Worm (Caenorhabditis elegans) whole organism, L1 larva: Measurements from ENCODE around the gene pho-7.

Experiments used
- C04F5.9 ChIP-seq: sonication (generic microtip); optimal IDR thresholded peaks from 2 replicates; lab custom pipeline; 2016; ENCODE audit warnings: missing genetic modification characterization, missing compliant biosample characterization
- C16A3.4 ChIP-seq: fragments of 150-350 bp; optimal IDR thresholded peaks from 2 replicates; lab custom pipeline; 2014; ENCODE audit warnings: missing biosample characterization, missing genetic modification characterization
- C34B4.2 ChIP-seq: sonication (generic microtip); optimal IDR thresholded peaks from 2 replicates; lab custom pipeline; 2017; ENCODE audit warnings: mild to moderate bottlenecking, missing genetic modification characterization, missing compliant biosample characterization
- F16B12.6 ChIP-seq: fragments of 150-350 bp; optimal IDR thresholded peaks from 2 replicates; lab custom pipeline; 2014; ENCODE audit warnings: missing biosample characterization, missing genetic modification characterization
- Y116A8C.19 ChIP-seq: sonication (generic microtip); optimal IDR thresholded peaks from 2 replicates; lab custom pipeline; 2016; ENCODE audit warnings: missing compliant biosample characterization, missing genetic modification characterization, borderline replicate concordance
- ama-1 ChIP-seq: fragments of 150-350 bp; optimal IDR thresholded peaks from 2 replicates; lab custom pipeline; 2014
- blmp-1 ChIP-seq: fragments of 150-350 bp; optimal IDR thresholded peaks from 2 replicates; lab custom pipeline; 2014; ENCODE audit warnings: missing biosample characterization, missing genetic modification characterization
- ceh-63 ChIP-seq: fragments of 200-800 bp; sonication (Bioruptor generic); optimal IDR thresholded peaks from 2 replicates; lab custom pipeline; 2018; ENCODE audit warnings: mild to moderate bottlenecking, missing genetic modification characterization, missing compliant biosample characterization
- ceh-88 ChIP-seq: fragments of 200-800 bp; sonication (Bioruptor generic); IDR thresholded peaks from 2 replicates; pipeline ENCODE4 v1.3.6; 2022; ENCODE audit warnings: missing genetic modification characterization, missing compliant biosample characterization
- dpl-1 ChIP-seq, 3 experiments: fragments of 150-350 bp in 2 of 3; sonication (generic microtip) in 1 of 3; optimal IDR thresholded peaks; 2 replicates each; lab custom pipeline; 2014 to 2017; ENCODE audit warnings: missing biosample characterization in 3 of 3, missing genetic modification characterization in 3 of 3, missing genetic modification reagents in 3 of 3
- efl-1 ChIP-seq, 4 experiments: fragments of 150-350 bp; optimal IDR thresholded peaks in 3 of 4; peaks in 1 of 4; 1 replicate in 1 of 4; 2 replicates in 3 of 4; lab custom pipeline; 2014; ENCODE audit warnings: missing biosample characterization in 2 of 4, missing genetic modification characterization in 2 of 4, missing genetic modification reagents in 2 of 4
- egl-13 ChIP-seq: sonication (generic microtip); optimal IDR thresholded peaks from 2 replicates; lab custom pipeline; 2016; ENCODE audit warnings: missing genotype, missing genetic modification reagents, missing genetic modification characterization, missing compliant biosample characterization
- elt-2 ChIP-seq: sonication (generic microtip); optimal IDR thresholded peaks from 2 replicates; lab custom pipeline; 2016; ENCODE audit warnings: missing genetic modification characterization, mild to moderate bottlenecking, inconsistent platforms, missing compliant biosample characterization, missing genetic modification reagents
- elt-3 ChIP-seq, 6 experiments: fragments of 150-350 bp in 1 of 6; sonication (generic microtip); optimal IDR thresholded peaks; 2 replicates each; lab custom pipeline; 2017 to 2018; ENCODE audit warnings: missing biosample characterization in 6 of 6, missing genetic modification characterization in 6 of 6, inconsistent platforms in 1 of 6
- ets-5 ChIP-seq: fragments of 200-800 bp; sonication (Bioruptor generic); IDR thresholded peaks from 2 replicates; pipeline ENCODE4 v1.3.6; 2022; ENCODE audit warnings: missing genetic modification characterization, missing compliant biosample characterization
- fkh-8 ChIP-seq: sonication (generic microtip); optimal IDR thresholded peaks from 2 replicates; lab custom pipeline; 2016; ENCODE audit warnings: mild to moderate bottlenecking, missing genetic modification characterization, missing compliant biosample characterization
- grh-1 ChIP-seq: fragments of 200-800 bp; sonication (Bioruptor generic); IDR thresholded peaks from 2 replicates; pipeline ENCODE4 v1.3.6; 2022; ENCODE audit warnings: missing genetic modification reagents, missing genetic modification characterization, missing compliant biosample characterization
- hlh-17 ChIP-seq: fragments of 200-800 bp; sonication (Bioruptor generic); optimal IDR thresholded peaks from 2 replicates; lab custom pipeline; 2018; ENCODE audit warnings: missing genetic modification characterization, mild to moderate bottlenecking, missing compliant biosample characterization, moderate library complexity, borderline replicate concordance
- hlh-4 ChIP-seq: sonication (generic microtip); optimal IDR thresholded peaks from 2 replicates; lab custom pipeline; 2016; ENCODE audit warnings: mild to moderate bottlenecking, missing genetic modification characterization, missing compliant biosample characterization
- hpl-2 ChIP-seq: fragments of 150-350 bp; optimal IDR thresholded peaks from 2 replicates; lab custom pipeline; 2014; ENCODE audit warnings: missing biosample characterization, missing genetic modification reagents, missing genetic modification characterization
- irx-1 ChIP-seq: sonication (generic microtip); optimal IDR thresholded peaks from 2 replicates; lab custom pipeline; 2016; ENCODE audit warnings: missing genetic modification characterization, missing compliant biosample characterization
- jun-1 ChIP-seq: fragments of 150-350 bp; optimal IDR thresholded peaks from 2 replicates; lab custom pipeline; 2014; ENCODE audit warnings: missing biosample characterization, missing genetic modification reagents, missing genetic modification characterization
- lin-13 ChIP-seq: fragments of 150-350 bp; optimal IDR thresholded peaks from 2 replicates; lab custom pipeline; 2014; ENCODE audit warnings: missing biosample characterization, missing genetic modification reagents, missing genetic modification characterization
- lin-14 ChIP-seq: fragments of 200-800 bp; sonication (Bioruptor generic); optimal IDR thresholded peaks from 2 replicates; lab custom pipeline; 2018; ENCODE audit warnings: mild to moderate bottlenecking, missing genetic modification characterization, moderate library complexity, missing compliant biosample characterization
- lin-15B ChIP-seq: fragments of 150-350 bp; sonication (generic microtip); optimal IDR thresholded peaks from 3 replicates; lab custom pipeline; 2014; ENCODE audit warnings: missing biosample characterization, missing genetic modification characterization
- mdl-1 ChIP-seq, 2 experiments: fragments of 150-350 bp; optimal IDR thresholded peaks; 2 replicates each; lab custom pipeline; 2014 to 2017; ENCODE audit warnings: missing biosample characterization in 2 of 2, missing genetic modification characterization in 2 of 2, inconsistent platforms in 1 of 2
- mef-2 ChIP-seq: fragments of 150-350 bp; optimal IDR thresholded peaks from 2 replicates; lab custom pipeline; 2014; ENCODE audit warnings: missing biosample characterization, missing genetic modification characterization
- mep-1 ChIP-seq: fragments of 150-350 bp; optimal IDR thresholded peaks from 2 replicates; lab custom pipeline; 2014; ENCODE audit warnings: missing biosample characterization, missing genetic modification characterization
- nhr-11 ChIP-seq: fragments of 150-350 bp; optimal IDR thresholded peaks from 2 replicates; lab custom pipeline; 2014; ENCODE audit warnings: missing biosample characterization, missing genetic modification characterization
- nhr-12 ChIP-seq: sonication (generic microtip); optimal IDR thresholded peaks from 2 replicates; lab custom pipeline; 2017; ENCODE audit warnings: missing biosample characterization, missing genetic modification characterization
- nhr-20 ChIP-seq: sonication (generic microtip); optimal IDR thresholded peaks from 2 replicates; lab custom pipeline; 2016; ENCODE audit warnings: mild to moderate bottlenecking, missing genetic modification characterization, missing compliant biosample characterization
- nhr-28 ChIP-seq: fragments of 150-350 bp; optimal IDR thresholded peaks from 2 replicates; lab custom pipeline; 2014; ENCODE audit warnings: missing biosample characterization, missing genetic modification characterization
- nhr-47 ChIP-seq: sonication (generic microtip); optimal IDR thresholded peaks from 2 replicates; lab custom pipeline; 2016; ENCODE audit warnings: mild to moderate bottlenecking, missing genetic modification characterization, moderate library complexity, missing compliant biosample characterization
- nhr-71 ChIP-seq: sonication (generic microtip); optimal IDR thresholded peaks from 2 replicates; lab custom pipeline; 2016; ENCODE audit warnings: mild to moderate bottlenecking, missing genetic modification characterization, moderate library complexity, missing compliant biosample characterization
- pag-3 ChIP-seq: sonication (generic microtip); optimal IDR thresholded peaks from 2 replicates; lab custom pipeline; 2017; ENCODE audit warnings: missing genetic modification characterization, mild to moderate bottlenecking, missing compliant biosample characterization, antibody characterized with exemption, borderline replicate concordance; ENCODE audit not compliant: insufficient read depth
- pax-3 ChIP-seq: fragments of 200-800 bp; sonication (Bioruptor generic); optimal IDR thresholded peaks from 2 replicates; lab custom pipeline; 2018; ENCODE audit warnings: mild to moderate bottlenecking, missing genetic modification characterization, moderate library complexity, missing compliant biosample characterization
- rnt-1 ChIP-seq: sonication (generic microtip); optimal IDR thresholded peaks from 2 replicates; lab custom pipeline; 2016; ENCODE audit warnings: mild to moderate bottlenecking, missing genetic modification characterization, moderate library complexity, missing compliant biosample characterization
- snpc-4 ChIP-seq: fragments of 150-350 bp; optimal IDR thresholded peaks from 2 replicates; lab custom pipeline; 2014; ENCODE audit warnings: missing biosample characterization, missing genetic modification characterization
- snu-23 ChIP-seq: sonication (generic microtip); optimal IDR thresholded peaks from 2 replicates; lab custom pipeline; 2016; ENCODE audit warnings: missing genetic modification characterization, missing compliant biosample characterization
- sup-37 ChIP-seq: fragments of 200-800 bp; sonication (Bioruptor generic); optimal IDR thresholded peaks from 2 replicates; lab custom pipeline; 2018; ENCODE audit warnings: mild to moderate bottlenecking, missing genetic modification characterization, missing compliant biosample characterization
- tbx-2 ChIP-seq: sonication (generic microtip); optimal IDR thresholded peaks from 2 replicates; lab custom pipeline; 2016; ENCODE audit warnings: missing genetic modification characterization, missing compliant biosample characterization
- unc-30 ChIP-seq: sonication (generic microtip); optimal IDR thresholded peaks from 2 replicates; lab custom pipeline; 2017; ENCODE audit warnings: missing biosample characterization, missing genetic modification characterization
- unc-98 ChIP-seq: fragments of 200-800 bp; sonication (Bioruptor generic); IDR thresholded peaks from 2 replicates; pipeline ENCODE4 v1.3.6; 2022; ENCODE audit warnings: missing genetic modification characterization, missing compliant biosample characterization
- xbp-1 ChIP-seq: sonication (generic microtip); optimal IDR thresholded peaks from 2 replicates; lab custom pipeline; 2016; ENCODE audit warnings: missing genetic modification characterization, missing compliant biosample characterization
- zag-1 ChIP-seq: fragments of 150-350 bp; optimal IDR thresholded peaks from 2 replicates; lab custom pipeline; 2014; ENCODE audit warnings: missing biosample characterization, missing genetic modification characterization
- ztf-11 ChIP-seq, 2 experiments: sonication (generic microtip); optimal IDR thresholded peaks; 2 replicates each; lab custom pipeline; 2016 to 2017; ENCODE audit warnings: missing genetic modification characterization in 2 of 2, missing biosample characterization in 1 of 2, missing compliant biosample characterization in 1 of 2

The pho-7 gene

ce11 chrX:10903416-10903815, 37.7 kb downstream of the pho-7 start:
- no peak for TF ChIP-seq ets-5 (GFP tag; lab: Robert Waterston, UW)
- no peak for TF ChIP-seq jun-1 (tag; lab: Kevin White, UChicago)
- TF ChIP-seq nhr-71: peak; percentile 32
- no peak for TF ChIP-seq ama-1 (lab: Kevin White, UChicago)
- no peak for TF ChIP-seq C04F5.9 (tag; lab: Kevin White, UChicago)
- TF ChIP-seq nhr-47 (tag; lab: Kevin White, UChicago): no peak
- no peak for TF ChIP-seq ztf-11 (tag; optimal IDR thresholded peaks at IDR 0.05; lab: Kevin White, UChicago)
- TF ChIP-seq grh-1 (GFP tag; lab: Robert Waterston, UW): no peak
- peak; percentile 26 for TF ChIP-seq nhr-20 (tag; lab: Kevin White, UChicago)

- TF ChIP-seq blmp-1 (tag; lab: Kevin White, UChicago) (peak; percentile 77), nhr-71 (no peak), hpl-2 (GFP tag; lab: Kevin White, UChicago) (no peak), irx-1 (tag; lab: Kevin White, UChicago) (no peak)
Measured at ce11 chrX:10902723-10903322, 38.3 kb downstream of the pho-7 start, which contains the start of gene acbp-3. acbp-3 (plus strand) TSS chrX:10903272.

DNA sequence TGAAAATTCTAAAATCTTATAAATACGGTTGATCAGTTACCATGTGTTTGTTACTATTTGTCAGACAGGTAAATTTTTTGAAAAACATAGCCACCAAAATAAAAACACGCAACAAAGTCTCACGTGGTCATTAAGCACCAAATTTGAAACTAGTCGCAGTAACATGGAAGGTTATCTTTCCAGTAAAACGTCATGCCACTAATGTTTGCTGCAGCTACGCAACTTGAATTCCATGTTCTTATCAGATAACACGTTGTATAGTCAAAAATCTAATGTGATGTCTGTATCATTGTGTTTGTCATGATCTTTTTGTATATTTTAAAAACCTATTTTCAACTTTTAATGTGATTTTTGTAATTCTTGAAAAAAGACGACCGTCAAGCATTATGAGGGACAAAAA, 39.4 kb downstream of the pho-7 start:
- TF ChIP-seq snpc-4 (tag; lab: Kevin White, UChicago): no peak
- no peak for TF ChIP-seq dpl-1 (GFP tag; optimal IDR thresholded peaks at IDR 0.05; lab: Kevin White, UChicago)
- no peak for TF ChIP-seq ceh-88 (GFP tag; lab: Robert Waterston, UW)
- TF ChIP-seq egl-13 (tag; lab: Kevin White, UChicago): no peak
- TF ChIP-seq sup-37 (GFP tag; lab: Kevin White, UChicago): no peak
- no peak for TF ChIP-seq nhr-11 (tag; lab: Kevin White, UChicago)
- no peak for TF ChIP-seq blmp-1 (tag; lab: Kevin White, UChicago)
- TF ChIP-seq ceh-63: no peak
- TF ChIP-seq Y116A8C.19: no peak
- no peak for TF ChIP-seq hlh-4 (tag; lab: Kevin White, UChicago)
- no peak for TF ChIP-seq jun-1 (tag; lab: Kevin White, UChicago)
- no peak for TF ChIP-seq mep-1 (tag; lab: Kevin White, UChicago)
- TF ChIP-seq unc-98 (GFP tag; lab: Robert Waterston, UW): no peak
- TF ChIP-seq elt-2: peak; percentile 88
- no peak for TF ChIP-seq zag-1 (tag; lab: Kevin White, UChicago)
- TF ChIP-seq grh-1 (GFP tag; lab: Robert Waterston, UW): peak; percentile 10; the same call in 1 of the 2 replicates
- no peak for TF ChIP-seq fkh-8
- peak; percentile 41 for TF ChIP-seq lin-14 (GFP tag; lab: Kevin White, UChicago)
- no peak for TF ChIP-seq rnt-1 (tag; lab: Kevin White, UChicago)
- no peak for TF ChIP-seq tbx-2 (tag; lab: Kevin White, UChicago)
- TF ChIP-seq nhr-28: no peak
- TF ChIP-seq hpl-2 (GFP tag; lab: Kevin White, UChicago): no peak
- TF ChIP-seq nhr-47 (tag; lab: Kevin White, UChicago): no peak
- no peak for TF ChIP-seq F16B12.6 (tag; lab: Kevin White, UChicago)
- no peak for TF ChIP-seq efl-1 (optimal IDR thresholded peaks at IDR 0.05; lab: Kevin White, UChicago)
- TF ChIP-seq efl-1 (GFP tag; optimal IDR thresholded peaks at IDR 0.05 in 1 of 2; lab: Kevin White, UChicago): no peak
- TF ChIP-seq mef-2 (tag; lab: Kevin White, UChicago): no peak
- no peak for TF ChIP-seq lin-13 (GFP tag; lab: Kevin White, UChicago)
- TF ChIP-seq lin-15B (tag; lab: Kevin White, UChicago): no peak
- no peak for TF ChIP-seq C04F5.9 (tag; lab: Kevin White, UChicago)
- TF ChIP-seq xbp-1 (tag; lab: Kevin White, UChicago): no peak
- no peak for TF ChIP-seq pag-3 (tag; lab: Kevin White, UChicago)
- no peak for TF ChIP-seq pax-3
- TF ChIP-seq C16A3.4 (tag; lab: Kevin White, UChicago): no peak
- TF ChIP-seq C34B4.2: no peak
- TF ChIP-seq elt-3 (tag; optimal IDR thresholded peaks at IDR 0.05; lab: Kevin White, UChicago): peak in 1 of 6 experiments; percentile 20
- peak; percentile 7 for TF ChIP-seq snu-23 (GFP tag; lab: Kevin White, UChicago)
- no peak for TF ChIP-seq hlh-17 (GFP tag; lab: Kevin White, UChicago)
- TF ChIP-seq unc-30 (tag; lab: Kevin White, UChicago): no peak
- no peak for TF ChIP-seq nhr-12
- no peak for TF ChIP-seq irx-1 (tag; lab: Kevin White, UChicago)
- TF ChIP-seq mdl-1 (tag; optimal IDR thresholded peaks at IDR 0.05; lab: Kevin White, UChicago): peak in 1 of 2 experiments; percentile 56
